Worm (Caenorhabditis elegans) whole organism, late embryonic: Measurements from ENCODE around the gene ska-3.
A peak's percentile ranks its signal among the peaks of the same experiment; 100 is the strongest.

Source experiments
- Y22D7AL.16 ChIP-seq: sonication (generic microtip); optimal IDR thresholded peaks from 2 replicates; lab custom pipeline; 2016; ENCODE audit warnings: missing genetic modification characterization, missing compliant biosample characterization
- ama-1 ChIP-seq: fragments of 150-350 bp; optimal IDR thresholded peaks from 2 replicates; lab custom pipeline; 2014
- ceh-14 ChIP-seq: sonication (generic microtip); optimal IDR thresholded peaks from 2 replicates; lab custom pipeline; 2016; ENCODE audit warnings: missing genotype, missing genetic modification characterization, missing compliant biosample characterization
- ceh-24 ChIP-seq: sonication (generic microtip); optimal IDR thresholded peaks from 2 replicates; lab custom pipeline; 2016; ENCODE audit warnings: mild to moderate bottlenecking, missing genetic modification characterization, missing compliant biosample characterization
- fkh-10 ChIP-seq: fragments of 150-350 bp; optimal IDR thresholded peaks from 2 replicates; lab custom pipeline; 2014; ENCODE audit warnings: missing biosample characterization, missing genetic modification reagents, missing genetic modification characterization
- madf-2 ChIP-seq: sonication (generic microtip); optimal IDR thresholded peaks from 2 replicates; lab custom pipeline; 2017; ENCODE audit warnings: missing genetic modification characterization, missing compliant biosample characterization
- pha-2 ChIP-seq: sonication (generic microtip); optimal IDR thresholded peaks from 2 replicates; lab custom pipeline; 2017; ENCODE audit warnings: mild to moderate bottlenecking, missing genetic modification characterization, missing compliant biosample characterization
- pha-4 ChIP-seq: fragments of 150-350 bp; optimal IDR thresholded peaks from 2 replicates; lab custom pipeline; 2018; ENCODE audit warnings: missing biosample characterization, missing genetic modification reagents, missing genetic modification characterization
- syd-9 ChIP-seq: sonication (generic microtip); optimal IDR thresholded peaks from 2 replicates; lab custom pipeline; 2016; ENCODE audit warnings: mild to moderate bottlenecking, missing genetic modification characterization, moderate library complexity, missing compliant biosample characterization
- unc-86 ChIP-seq: sonication (generic microtip); optimal IDR thresholded peaks from 2 replicates; lab custom pipeline; 2016; ENCODE audit warnings: missing genetic modification characterization, missing compliant biosample characterization

ce11 chrIII:5642692-5643091 lies 36.1 kb downstream of the ska-3 start:
- TF ChIP-seq syd-9 (tag; lab: Kevin White, UChicago) (no peak), pha-4 (tag; lab: Kevin White, UChicago) (no peak), ceh-14 (peak; percentile 69), madf-2 (no peak), fkh-10 (GFP tag; lab: Kevin White, UChicago) (no peak), ceh-24 (no peak), ama-1 (no peak), unc-86 (no peak), Y22D7AL.16 (tag; lab: Kevin White, UChicago) (no peak), pha-2 (tag; lab: Kevin White, UChicago) (no peak)
